Fruit fly (Drosophila melanogaster) whole organism, prepupa: Measurements from ENCODE around the gene sky.

Experiments used
- Blimp-1 ChIP-seq: fragments of 200-800 bp; sonication (Bioruptor generic); optimal IDR thresholded peaks from 3 replicates; lab custom pipeline; 2017; ENCODE audit warnings: missing biosample characterization, missing genetic modification characterization, mild to moderate bottlenecking, moderate library complexity, missing genetic modification reagents
- CG11294 ChIP-seq: fragments of 200-800 bp; sonication (Bioruptor generic); IDR thresholded peaks from 2 replicates; pipeline ENCODE4 v1.3.6; 2022; ENCODE audit warnings: missing biosample characterization, missing genetic modification characterization
- CG11762 ChIP-seq: fragments of 200-800 bp; sonication (Bioruptor generic); optimal IDR thresholded peaks from 3 replicates; lab custom pipeline; 2016; ENCODE audit warnings: missing biosample characterization, missing genetic modification characterization; ENCODE audit not compliant: insufficient read depth
- CG15336 ChIP-seq: fragments of 200-800 bp; sonication (Bioruptor generic); IDR thresholded peaks from 2 replicates; pipeline ENCODE4 v1.3.6; 2022; ENCODE audit warnings: missing biosample characterization, missing genetic modification characterization
- CG16779 ChIP-seq: fragments of 200-800 bp; sonication (Bioruptor generic); optimal IDR thresholded peaks from 3 replicates; lab custom pipeline; 2017; ENCODE audit warnings: missing biosample characterization, mild to moderate bottlenecking, missing genetic modification characterization
- CG34406 ChIP-seq: fragments of 200-800 bp; sonication (Bioruptor generic); optimal IDR thresholded peaks from 3 replicates; lab custom pipeline; 2016; ENCODE audit warnings: missing biosample characterization, missing genetic modification characterization
- CG3919 ChIP-seq: fragments of 200-800 bp; sonication (Bioruptor generic); optimal IDR thresholded peaks from 3 replicates; lab custom pipeline; 2016; ENCODE audit warnings: missing biosample characterization, missing genetic modification characterization
- CG6276 ChIP-seq: fragments of 200-800 bp; sonication (Bioruptor generic); optimal IDR thresholded peaks from 2 replicates; lab custom pipeline; 2017; ENCODE audit warnings: missing biosample characterization, mild to moderate bottlenecking, missing genetic modification characterization
- CG6808 ChIP-seq: fragments of 200-800 bp; sonication (Bioruptor generic); optimal IDR thresholded peaks from 3 replicates; lab custom pipeline; 2017; ENCODE audit warnings: missing biosample characterization, missing genetic modification characterization, mild to moderate bottlenecking, moderate library complexity, missing genetic modification reagents
- CG6854 ChIP-seq: fragments of 200-800 bp; sonication (Bioruptor generic); optimal IDR thresholded peaks from 2 replicates; lab custom pipeline; 2017; ENCODE audit warnings: missing biosample characterization, mild to moderate bottlenecking, missing genetic modification characterization
- CG7368 ChIP-seq: fragments of 200-800 bp; sonication (Bioruptor generic); optimal IDR thresholded peaks from 3 replicates; lab custom pipeline; 2016; ENCODE audit warnings: missing biosample characterization, missing genetic modification characterization
- CG8119 ChIP-seq: fragments of 200-800 bp; sonication (Bioruptor generic); IDR thresholded peaks from 3 replicates; pipeline ENCODE4 v1.3.6; 2022; ENCODE audit warnings: missing biosample characterization, missing genetic modification characterization
- Eip78C ChIP-seq: fragments of 200-800 bp; sonication (Bioruptor generic); peaks from one replicate; lab custom pipeline; 2016; ENCODE audit warnings: missing biosample characterization, missing genetic modification characterization
- Lpt ChIP-seq: fragments of 200-800 bp; sonication (Bioruptor generic); optimal IDR thresholded peaks from 3 replicates; lab custom pipeline; 2016; ENCODE audit warnings: missing biosample characterization, missing genetic modification characterization
- Met ChIP-seq: fragments of 200-800 bp; sonication (Bioruptor generic); optimal IDR thresholded peaks from 3 replicates; lab custom pipeline; 2016; ENCODE audit warnings: missing biosample characterization, missing genetic modification characterization
- Sox102F ChIP-seq: fragments of 200-800 bp; sonication (Bioruptor generic); optimal IDR thresholded peaks from 2 replicates; lab custom pipeline; 2016; ENCODE audit warnings: missing biosample characterization, mild to moderate bottlenecking, missing genetic modification characterization
- achi ChIP-seq: fragments of 200-800 bp; sonication (Bioruptor generic); optimal IDR thresholded peaks from 3 replicates; lab custom pipeline; 2016; ENCODE audit warnings: missing biosample characterization, missing genetic modification characterization
- acj6 ChIP-seq: fragments of 200-800 bp; sonication (Bioruptor generic); optimal IDR thresholded peaks from 3 replicates; lab custom pipeline; 2016; ENCODE audit warnings: missing biosample characterization, missing genetic modification characterization
- cyc ChIP-seq: fragments of 200-800 bp; sonication (Bioruptor generic); optimal IDR thresholded peaks from 3 replicates; lab custom pipeline; 2016; ENCODE audit warnings: missing biosample characterization, missing genetic modification characterization
- dsx ChIP-seq: fragments of 200-800 bp; optimal IDR thresholded peaks from 3 replicates; lab custom pipeline; 2019; ENCODE audit warnings: missing biosample characterization, mild to moderate bottlenecking, missing genetic modification characterization, moderate library complexity; ENCODE audit not compliant: poor library complexity, severe bottlenecking
- eg ChIP-seq: fragments of 200-800 bp; sonication (Bioruptor generic); IDR thresholded peaks from 3 replicates; pipeline ENCODE4 v1.3.6; 2022; ENCODE audit warnings: missing biosample characterization, missing genetic modification characterization
- esn ChIP-seq: fragments of 200-800 bp; sonication (Bioruptor generic); optimal IDR thresholded peaks from 2 replicates; lab custom pipeline; 2016; ENCODE audit warnings: missing biosample characterization, mild to moderate bottlenecking, missing genetic modification characterization, moderate library complexity
- fd59A ChIP-seq: fragments of 200-800 bp; sonication (Bioruptor generic); optimal IDR thresholded peaks from 2 replicates; lab custom pipeline; 2017; ENCODE audit warnings: missing biosample characterization, mild to moderate bottlenecking, missing genetic modification characterization, missing genetic modification reagents
- fkh ChIP-seq: fragments of 200-800 bp; sonication (Bioruptor generic); optimal IDR thresholded peaks from 3 replicates; lab custom pipeline; 2017; ENCODE audit warnings: missing biosample characterization, mild to moderate bottlenecking, missing genetic modification characterization, moderate library complexity
- pdm3 ChIP-seq: fragments of 200-800 bp; sonication (Bioruptor generic); optimal IDR thresholded peaks from 3 replicates; lab custom pipeline; 2016; ENCODE audit warnings: missing biosample characterization, missing genetic modification characterization
- ss ChIP-seq, 2 experiments: fragments of 200-800 bp; sonication (Bioruptor generic); optimal IDR thresholded peaks; 2 replicates in 1 of 2; 3 replicates in 1 of 2; lab custom pipeline; 2017 to 2018; ENCODE audit warnings: mild to moderate bottlenecking in 2 of 2, missing biosample characterization in 2 of 2, missing genetic modification characterization in 2 of 2, moderate library complexity in 1 of 2
- svp ChIP-seq: fragments of 200-800 bp; sonication (Bioruptor generic); peaks from one replicate; lab custom pipeline; 2016; ENCODE audit warnings: missing biosample characterization, missing genetic modification characterization

sky gene

DNA sequence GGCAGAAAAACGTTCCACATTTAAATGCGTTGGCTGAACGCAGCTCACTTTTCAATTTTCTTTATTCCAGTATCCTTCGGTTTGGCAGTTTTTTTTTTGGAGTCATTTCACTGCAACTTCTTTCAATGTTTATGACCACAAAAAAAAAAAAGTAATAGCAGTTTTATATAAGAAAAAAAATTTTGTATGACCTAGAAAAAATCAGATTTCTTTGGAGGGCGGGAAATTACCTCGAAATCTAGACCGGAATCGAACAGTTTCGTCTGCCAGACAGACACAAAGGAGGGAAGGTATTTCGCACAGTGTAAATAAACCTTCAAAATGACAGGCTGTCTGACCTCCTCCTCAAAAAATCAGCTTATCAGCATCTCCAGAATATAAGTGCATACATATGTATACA lies 38.3 kb downstream of the sky start (continued):
- peak; percentile 14 for TF ChIP-seq CG3919 (GFP tag; lab: Kevin White, UChicago)
- TF ChIP-seq achi, result no peak
- peak; percentile 59 for TF ChIP-seq Sox102F (GFP tag; lab: Kevin White, UChicago)
- TF ChIP-seq CG34406 (GFP tag; lab: Kevin White, UChicago), result peak; percentile 25
- no peak for TF ChIP-seq Blimp-1 (GFP tag; lab: Kevin White, UChicago)
- peak; percentile 57 for TF ChIP-seq Met (GFP tag; lab: Kevin White, UChicago)

DNA sequence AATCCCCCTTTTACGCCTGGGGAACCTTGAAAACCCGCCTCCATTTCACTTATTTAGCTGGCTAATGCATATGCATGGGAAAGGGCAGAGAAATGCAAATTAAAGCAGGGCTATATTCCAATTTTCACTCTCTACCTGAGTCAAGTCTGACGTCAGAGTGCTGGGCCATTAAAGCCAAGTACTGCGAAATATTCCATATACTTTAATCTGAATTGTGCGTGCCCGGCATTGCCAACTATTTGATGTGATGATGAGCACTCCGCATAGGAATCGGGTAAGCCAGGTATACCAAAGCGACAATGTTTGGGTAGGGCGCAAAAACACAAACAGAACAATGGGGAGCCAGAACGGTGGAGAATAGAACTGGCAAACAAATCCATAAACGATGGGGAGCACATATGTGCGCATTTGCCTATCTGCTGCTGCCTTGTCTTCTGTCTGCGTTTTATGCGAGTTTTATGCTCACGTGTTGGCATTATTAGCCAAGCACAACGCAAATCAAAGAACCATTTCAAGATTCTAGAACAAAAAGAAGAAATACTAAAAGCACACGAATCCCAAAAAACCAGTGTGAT lies 39.1 kb downstream of the sky start:
- TF ChIP-seq Blimp-1 (GFP tag; lab: Kevin White, UChicago) (no peak), CG6276 (GFP tag; lab: Kevin White, UChicago) (peak; percentile 0), Eip78C (GFP tag; lab: Kevin White, UChicago) (peak; percentile 11)

DNA sequence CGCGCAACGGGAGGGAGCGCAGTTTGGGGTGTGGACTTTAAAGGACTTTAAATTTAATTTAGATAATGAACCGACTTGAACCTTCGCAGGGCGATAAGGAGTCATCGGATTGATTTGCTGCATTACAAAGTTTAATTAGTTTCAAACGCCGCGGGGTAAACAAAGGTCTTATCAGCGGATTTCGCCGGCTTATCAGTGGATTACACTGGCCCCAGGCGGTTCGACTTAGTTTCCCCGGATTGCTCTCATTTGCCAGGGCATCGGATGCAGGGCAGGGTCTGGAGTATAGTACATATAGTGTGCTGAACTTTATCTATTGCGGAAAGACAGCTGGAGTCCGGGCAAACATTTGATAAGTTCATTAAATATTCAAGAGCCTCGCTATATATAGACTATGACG lies 40.3 kb downstream of the sky start:
- peak; percentile 43 for TF ChIP-seq Eip78C (GFP tag; lab: Kevin White, UChicago)
- peak; percentile 80 for TF ChIP-seq svp (GFP tag; lab: Kevin White, UChicago)
- TF ChIP-seq acj6, result no peak
- no peak for TF ChIP-seq pdm3
- TF ChIP-seq CG7368 (GFP tag; lab: Kevin White, UChicago), result no peak
- TF ChIP-seq cyc (GFP tag; lab: Kevin White, UChicago), result no peak
- no peak for TF ChIP-seq CG34406 (GFP tag; lab: Kevin White, UChicago)
- no peak for TF ChIP-seq esn
- TF ChIP-seq CG11294, result no peak

DNA sequence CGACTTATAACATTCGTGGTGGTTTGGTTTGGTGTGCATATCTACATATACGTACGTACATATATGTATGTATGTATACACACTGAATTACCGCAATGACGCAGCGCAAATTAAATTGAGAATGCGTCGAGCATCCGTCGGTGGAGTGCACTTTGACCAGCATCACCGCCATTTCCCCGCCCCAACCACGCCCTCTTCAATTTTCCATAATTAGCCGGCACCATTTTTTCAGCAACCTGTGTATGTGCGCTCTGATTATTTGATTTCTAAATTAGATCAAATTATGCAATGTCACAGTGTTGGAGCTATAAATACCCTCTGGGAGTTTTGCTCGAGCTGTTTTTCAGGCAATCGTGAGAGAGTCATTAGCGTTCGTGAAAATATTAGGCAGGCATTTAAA lies 40.7 kb downstream of the sky start:
- TF ChIP-seq ss (GFP tag; optimal IDR thresholded peaks at IDR 0.05; lab: Kevin White, UChicago) (peak; percentile 9 to 41), CG6854 (GFP tag; lab: Kevin White, UChicago) (peak; percentile 6), CG6276 (GFP tag; lab: Kevin White, UChicago) (peak; percentile 5), CG6808 (GFP tag; lab: Kevin White, UChicago) (peak; percentile 3), CG15336 (GFP tag; lab: Robert Waterston, UW) (no peak), cyc (GFP tag; lab: Kevin White, UChicago) (no peak), acj6 (no peak)

DNA sequence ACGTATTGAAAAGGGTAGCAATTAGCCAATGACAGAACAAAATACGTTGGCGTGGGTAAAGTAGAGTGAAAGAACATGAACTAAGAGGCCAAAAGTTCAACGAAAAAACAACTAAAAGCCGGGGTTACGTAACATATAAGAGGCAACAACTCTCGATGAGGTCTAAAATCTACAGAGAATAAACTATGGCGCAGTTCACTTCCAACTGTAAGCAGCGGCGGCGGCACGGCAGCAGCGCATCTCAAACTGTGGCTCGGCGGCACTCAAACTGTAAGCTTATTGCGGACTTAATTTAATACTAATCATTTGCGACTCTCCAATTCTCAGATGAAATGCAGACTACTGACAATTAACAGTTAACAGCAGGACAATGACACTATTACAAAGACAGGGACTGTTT lies 44.2 kb downstream of the sky start:
- TF ChIP-seq CG34406 (GFP tag; lab: Kevin White, UChicago), result no peak
- TF ChIP-seq dsx (GFP tag; lab: Kevin White, UChicago), result no peak
- no peak for TF ChIP-seq Blimp-1 (GFP tag; lab: Kevin White, UChicago)

DNA sequence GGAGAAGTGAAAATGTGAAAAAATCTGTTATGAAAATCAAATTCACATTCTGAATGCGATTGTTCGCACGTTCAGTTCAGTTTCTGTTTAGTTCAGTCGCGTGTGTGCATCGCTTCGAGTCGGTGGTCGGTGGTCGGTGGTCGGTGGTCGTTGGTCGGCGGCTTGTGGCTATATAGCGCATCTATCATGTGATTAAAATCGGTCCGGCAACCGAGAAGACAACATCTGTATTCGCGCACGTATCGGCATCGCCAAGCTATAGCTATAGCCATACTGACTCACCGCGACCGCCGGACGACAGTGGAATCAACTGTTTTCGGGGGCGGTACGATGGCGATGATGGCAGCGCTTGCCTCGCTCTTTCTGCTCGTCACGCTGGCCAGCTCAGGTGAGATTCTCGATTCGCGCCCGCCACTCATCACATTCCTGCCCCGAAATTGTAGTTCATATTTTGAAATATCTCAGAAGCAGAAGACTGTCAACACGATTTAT lies 48.9 kb downstream of the sky start, which contains the start of gene CG14401:
Gene CG14401 (plus strand): TSS at position 51 of the 492 bp plus-strand sequence.
- TF ChIP-seq pdm3, result no peak
- TF ChIP-seq svp (GFP tag; lab: Kevin White, UChicago), result peak; percentile 54
- TF ChIP-seq Eip78C (GFP tag; lab: Kevin White, UChicago), result peak; percentile 27
- no peak for TF ChIP-seq CG3919 (GFP tag; lab: Kevin White, UChicago)
- TF ChIP-seq achi, result no peak
- TF ChIP-seq CG8119 (GFP tag; lab: Robert Waterston, UW), result no peak

DNA sequence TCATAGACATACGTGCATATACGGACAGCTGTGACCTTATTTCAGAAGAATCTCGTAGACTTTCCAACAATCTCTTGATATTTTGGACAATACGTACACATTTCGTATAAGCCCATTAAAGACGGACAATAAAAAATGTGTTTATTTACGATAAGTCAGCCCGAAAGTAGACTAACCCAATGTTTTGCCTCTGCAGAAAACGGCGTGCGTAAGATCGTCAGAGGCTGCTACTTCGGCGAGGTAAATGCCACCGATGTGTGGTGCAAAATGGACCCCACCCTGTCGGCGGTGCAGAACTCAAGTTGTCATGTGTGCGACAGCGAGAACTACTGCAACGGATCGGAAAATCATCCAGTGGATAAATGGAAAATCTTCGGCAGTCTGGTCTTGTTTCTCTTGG lies 49.8 kb downstream of the sky start:
- TF ChIP-seq CG16779 (tag; lab: Kevin White, UChicago) (no peak), fkh (GFP tag; lab: Kevin White, UChicago) (peak; percentile 6)

DNA sequence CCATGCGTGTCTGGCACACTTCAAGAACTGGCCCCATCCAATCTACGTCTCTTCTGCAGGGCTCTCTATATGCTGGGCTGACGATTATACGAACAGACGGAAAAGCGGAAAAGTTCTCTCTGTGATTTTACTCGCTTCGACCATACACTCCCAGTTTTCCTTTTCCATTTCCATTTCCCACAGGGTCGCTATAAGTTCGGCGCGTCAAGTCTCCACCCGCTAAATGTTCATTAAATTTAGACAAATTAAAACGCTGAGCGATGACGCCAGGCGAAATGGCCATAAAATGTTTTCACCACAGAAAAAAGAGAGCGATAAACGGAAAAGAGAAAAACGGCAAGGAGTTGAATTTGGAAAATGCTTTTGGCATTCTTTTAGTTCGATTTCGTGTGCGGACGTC lies 51.4 kb downstream of the sky start, which contains the start of gene CG31675:
Gene CG31675 (plus strand): TSS at position 375 of the 400 bp plus-strand sequence.
- TF ChIP-seq CG16779 (tag; lab: Kevin White, UChicago) (no peak), cyc (GFP tag; lab: Kevin White, UChicago) (no peak), pdm3 (no peak), fd59A (GFP tag; lab: Kevin White, UChicago) (no peak), CG6854 (GFP tag; lab: Kevin White, UChicago) (no peak), CG11762 (GFP tag; lab: Kevin White, UChicago) (no peak), Lpt (GFP tag; lab: Kevin White, UChicago) (no peak), eg (GFP tag; lab: Robert Waterston, UW) (no peak)
